Fruit fly (Drosophila melanogaster) whole organism, pupa: ENCODE data around the gene Bdbt.

ENCODE experiments used
- CG10348 ChIP-seq: fragments of 200-800 bp; sonication (Bioruptor generic); IDR thresholded peaks from 2 replicates; pipeline ENCODE4 v1.3.6; 2022; ENCODE audit warnings: missing biosample characterization, missing genetic modification characterization
- CG12605 ChIP-seq: fragments of 200-800 bp; sonication (Bioruptor generic); IDR thresholded peaks from 2 replicates; pipeline ENCODE4 v1.3.6; 2022; ENCODE audit warnings: missing biosample characterization, missing genetic modification characterization
- CG13204 ChIP-seq: fragments of 200-800 bp; sonication (Bioruptor generic); optimal IDR thresholded peaks from 2 replicates; lab custom pipeline; 2018; ENCODE audit warnings: missing biosample characterization, mild to moderate bottlenecking, missing genetic modification characterization, moderate library complexity
- CG14655 ChIP-seq: fragments of 200-800 bp; sonication (Bioruptor generic); optimal IDR thresholded peaks from 3 replicates; lab custom pipeline; 2017; ENCODE audit warnings: mild to moderate bottlenecking, missing biosample characterization, missing genetic modification reagents, missing genetic modification characterization
- CG15710 ChIP-seq: fragments of 200-800 bp; sonication (Bioruptor generic); optimal IDR thresholded peaks from 2 replicates; lab custom pipeline; 2018; ENCODE audit warnings: missing biosample characterization, mild to moderate bottlenecking, missing genetic modification characterization, moderate library complexity
- CG17806 ChIP-seq: fragments of 200-800 bp; sonication (Bioruptor generic); optimal IDR thresholded peaks from 2 replicates; lab custom pipeline; 2018; ENCODE audit warnings: missing biosample characterization, mild to moderate bottlenecking, missing genetic modification characterization, moderate library complexity
- CG32121 ChIP-seq: fragments of 200-800 bp; sonication (Bioruptor generic); IDR thresholded peaks from 2 replicates; pipeline ENCODE4 v1.3.6; 2022; ENCODE audit warnings: missing biosample characterization, missing genetic modification characterization
- CG34367 ChIP-seq: fragments of 200-800 bp; sonication (Bioruptor generic); optimal IDR thresholded peaks from 2 replicates; lab custom pipeline; 2018; ENCODE audit warnings: missing biosample characterization, mild to moderate bottlenecking, missing genetic modification characterization
- CG4496 ChIP-seq: fragments of 200-800 bp; sonication (Bioruptor generic); IDR thresholded peaks from 3 replicates; pipeline ENCODE4 v1.3.6; 2022; ENCODE audit warnings: missing biosample characterization, missing genetic modification characterization
- CG8159 ChIP-seq: fragments of 200-800 bp; sonication (Bioruptor generic); optimal IDR thresholded peaks from 3 replicates; lab custom pipeline; 2018; ENCODE audit warnings: missing biosample characterization, mild to moderate bottlenecking, missing genetic modification characterization, moderate library complexity
- CG8301 ChIP-seq: fragments of 200-800 bp; sonication (Bioruptor generic); optimal IDR thresholded peaks from 2 replicates; lab custom pipeline; 2018; ENCODE audit warnings: missing biosample characterization, mild to moderate bottlenecking, missing genetic modification characterization
- CG9948 ChIP-seq: fragments of 200-800 bp; sonication (Bioruptor generic); optimal IDR thresholded peaks from 2 replicates; lab custom pipeline; 2018; ENCODE audit warnings: missing biosample characterization, mild to moderate bottlenecking, missing genetic modification characterization, moderate library complexity
- D1 ChIP-seq: fragments of 200-800 bp; sonication (Bioruptor generic); optimal IDR thresholded peaks from 2 replicates; lab custom pipeline; 2018; ENCODE audit warnings: missing biosample characterization, mild to moderate bottlenecking, missing genetic modification characterization, moderate library complexity
- EcR ChIP-seq: fragments of 200-800 bp; sonication (Bioruptor generic); optimal IDR thresholded peaks from 3 replicates; lab custom pipeline; 2019; ENCODE audit warnings: missing biosample characterization, missing genetic modification characterization, mild to moderate bottlenecking, moderate library complexity, missing genetic modification reagents
- Ets98B ChIP-seq: fragments of 200-800 bp; sonication (Bioruptor generic); IDR thresholded peaks from 2 replicates; pipeline ENCODE4 v1.3.6; 2022; ENCODE audit warnings: missing biosample characterization, missing genetic modification characterization
- Pif1A ChIP-seq: fragments of 200-800 bp; sonication (Bioruptor generic); optimal IDR thresholded peaks from 3 replicates; lab custom pipeline; 2016; ENCODE audit warnings: missing biosample characterization, missing genetic modification characterization
- Pif1B ChIP-seq: fragments of 200-800 bp; sonication (Bioruptor generic); optimal IDR thresholded peaks from 3 replicates; lab custom pipeline; 2016; ENCODE audit warnings: missing biosample characterization, missing genetic modification characterization
- Snoo ChIP-seq: fragments of 200-800 bp; sonication (Bioruptor generic); optimal IDR thresholded peaks from 3 replicates; lab custom pipeline; 2017; ENCODE audit warnings: missing biosample characterization, mild to moderate bottlenecking, missing genetic modification characterization, inconsistent platforms
- fd96Ca ChIP-seq: fragments of 200-800 bp; sonication (Bioruptor generic); IDR thresholded peaks from 3 replicates; pipeline ENCODE4 v1.3.6; 2022; ENCODE audit warnings: missing biosample characterization, missing genetic modification characterization
- gl ChIP-seq: fragments of 200-800 bp; sonication (Bioruptor generic); optimal IDR thresholded peaks from 2 replicates; lab custom pipeline; 2018; ENCODE audit warnings: missing biosample characterization, mild to moderate bottlenecking, missing genetic modification characterization
- rn ChIP-seq: fragments of 200-800 bp; sonication (Bioruptor generic); IDR thresholded peaks from 2 replicates; pipeline ENCODE4 v1.3.6; 2022; ENCODE audit warnings: missing biosample characterization, missing genetic modification characterization

The Bdbt gene

dm6 chr3R:21118784-21119183, at the start of gene Bdbt:
Gene Bdbt (minus strand): TSS chr3R:21118856.
- TF ChIP-seq CG13204 (GFP tag; lab: Kevin White, UChicago) (no peak), CG8301 (tag; lab: Kevin White, UChicago) (peak; percentile 43), rn (GFP tag; lab: Robert Waterston, UW) (no peak), Pif1A (GFP tag; lab: Kevin White, UChicago) (no peak), CG15710 (tag; lab: Kevin White, UChicago) (peak; percentile 9), CG14655 (GFP tag; lab: Kevin White, UChicago) (no peak), CG17806 (tag; lab: Kevin White, UChicago) (peak; percentile 45), D1 (no peak), fd96Ca (GFP tag; lab: Robert Waterston, UW) (no peak; the same call in 2 of the 3 replicates), Ets98B (GFP tag; lab: Robert Waterston, UW) (peak; percentile 44), CG12605 (GFP tag; lab: Robert Waterston, UW) (no peak; the same call in 1 of the 2 replicates), CG9948 (tag; lab: Kevin White, UChicago) (peak; percentile 20), Snoo (tag; lab: Kevin White, UChicago) (peak; percentile 5), gl (tag; lab: Kevin White, UChicago) (no peak), CG34367 (no peak), CG8159 (tag; lab: Kevin White, UChicago) (no peak), EcR (no peak), CG4496 (GFP tag; lab: Robert Waterston, UW) (0 out of 3 replicates have a peak, but pooled peaks have one; percentile 47), CG10348 (GFP tag; lab: Robert Waterston, UW) (no peak), CG32121 (GFP tag; lab: Robert Waterston, UW) (no peak), Pif1B (GFP tag; lab: Kevin White, UChicago) (no peak)

dm6 chr3R:21168105-21168504, 49.4 kb upstream of the Bdbt start, which contains the start of gene Snmp1:
Gene Snmp1 (minus strand): TSS chr3R:21168205.
- TF ChIP-seq Pif1B (GFP tag; lab: Kevin White, UChicago) (no peak), CG10348 (GFP tag; lab: Robert Waterston, UW) (no peak), D1 (no peak)

dm6 chr3R:21163318-21163828, 44.7 kb upstream of the Bdbt start, which contains the start of gene CG5810:
Gene CG5810 (plus strand): TSS chr3R:21163778.
- TF ChIP-seq CG4496 (GFP tag; lab: Robert Waterston, UW) (no peak), CG32121 (GFP tag; lab: Robert Waterston, UW) (no peak), EcR (peak; percentile 38), CG15710 (tag; lab: Kevin White, UChicago) (peak; percentile 10), CG12605 (GFP tag; lab: Robert Waterston, UW) (no peak), CG34367 (peak; percentile 21)

DNA sequence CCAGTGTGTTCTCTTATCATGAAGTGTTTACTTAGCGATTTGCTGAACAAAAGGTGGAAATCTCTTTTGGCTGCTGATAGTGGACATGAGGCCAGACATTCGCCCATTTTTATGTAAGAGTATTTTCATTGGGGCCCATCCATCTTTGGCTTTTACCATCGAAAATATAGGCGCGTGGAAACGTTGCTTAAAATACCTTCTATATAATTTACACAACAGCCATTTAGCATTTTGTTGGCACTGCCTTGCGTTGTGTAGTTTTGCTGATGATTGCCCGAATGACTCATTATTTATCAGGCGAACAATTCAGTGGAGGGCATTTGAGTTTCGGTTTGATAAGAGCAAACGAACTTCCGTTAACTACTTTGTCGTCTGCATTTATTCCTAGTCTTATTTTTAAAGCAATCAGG, 43.0 kb upstream of the Bdbt start:
- TF ChIP-seq CG32121 (GFP tag; lab: Robert Waterston, UW) (no peak), CG4496 (GFP tag; lab: Robert Waterston, UW) (no peak), CG15710 (tag; lab: Kevin White, UChicago) (no peak)
- TF ChIP-seq, all 21 proteins: peak for 0

dm6 chr3R:21161042-21161532, 42.4 kb upstream of the Bdbt start, which contains the start of gene cDIP:
Gene cDIP (minus strand): TSS chr3R:21161092.
- TF ChIP-seq D1 (no peak), Snoo (tag; lab: Kevin White, UChicago) (no peak), Ets98B (GFP tag; lab: Robert Waterston, UW) (no peak), CG9948 (tag; lab: Kevin White, UChicago) (no peak), CG10348 (GFP tag; lab: Robert Waterston, UW) (no peak), CG14655 (GFP tag; lab: Kevin White, UChicago) (no peak), CG13204 (GFP tag; lab: Kevin White, UChicago) (no peak), CG17806 (tag; lab: Kevin White, UChicago) (no peak), CG8301 (tag; lab: Kevin White, UChicago) (no peak), CG32121 (GFP tag; lab: Robert Waterston, UW) (no peak), CG8159 (tag; lab: Kevin White, UChicago) (no peak), gl (tag; lab: Kevin White, UChicago) (no peak), Pif1B (GFP tag; lab: Kevin White, UChicago) (no peak), CG34367 (no peak), EcR (no peak), CG12605 (GFP tag; lab: Robert Waterston, UW) (no peak), fd96Ca (GFP tag; lab: Robert Waterston, UW) (no peak)
- TF ChIP-seq, all 21 proteins: peak for 0

- no peak for TF ChIP-seq Pif1B (GFP tag; lab: Kevin White, UChicago)
- no peak for TF ChIP-seq fd96Ca (GFP tag; lab: Robert Waterston, UW)
- TF ChIP-seq CG17806 (tag; lab: Kevin White, UChicago): no peak
- no peak for TF ChIP-seq CG12605 (GFP tag; lab: Robert Waterston, UW)
- no peak for TF ChIP-seq gl (tag; lab: Kevin White, UChicago)
- no peak for TF ChIP-seq Pif1A (GFP tag; lab: Kevin White, UChicago)
- no peak for TF ChIP-seq rn (GFP tag; lab: Robert Waterston, UW)
- no peak for TF ChIP-seq D1
- no peak for TF ChIP-seq Snoo (tag; lab: Kevin White, UChicago)
- no peak for TF ChIP-seq CG14655 (GFP tag; lab: Kevin White, UChicago)
- no peak for TF ChIP-seq CG8159 (tag; lab: Kevin White, UChicago)
- no peak for TF ChIP-seq CG15710 (tag; lab: Kevin White, UChicago)
Observed at dm6 chr3R:21158643-21159042, 40.0 kb upstream of the Bdbt start.
